Worm (Caenorhabditis elegans) whole organism, late embryonic: Measurements from ENCODE around the gene cah-1.

ENCODE experiments used
- fkh-10 ChIP-seq: fragments of 150-350 bp; optimal IDR thresholded peaks from 2 replicates; lab custom pipeline; 2014; ENCODE audit warnings: missing biosample characterization, missing genetic modification reagents, missing genetic modification characterization
- nhr-11 ChIP-seq: fragments of 150-350 bp; optimal IDR thresholded peaks from 2 replicates; lab custom pipeline; 2014; ENCODE audit warnings: missing biosample characterization, missing genetic modification characterization
- pha-4 ChIP-seq: fragments of 150-350 bp; optimal IDR thresholded peaks from 2 replicates; lab custom pipeline; 2018; ENCODE audit warnings: missing biosample characterization, missing genetic modification reagents, missing genetic modification characterization
- unc-86 ChIP-seq: sonication (generic microtip); optimal IDR thresholded peaks from 2 replicates; lab custom pipeline; 2016; ENCODE audit warnings: missing genetic modification characterization, missing compliant biosample characterization

ce11 chrIII:5098740-5099276 is 13.4 kb upstream of the cah-1 start:
- TF ChIP-seq unc-86 (tag; lab: Kevin White, UChicago) (no peak), fkh-10 (GFP tag; lab: Kevin White, UChicago) (no peak), nhr-11 (no peak), pha-4 (tag; lab: Kevin White, UChicago) (no peak)
